Fruit fly (Drosophila melanogaster) whole organism, wandering third instar larva: Measurements from ENCODE around the gene ash2.
A peak's percentile ranks its signal among the peaks of the same experiment; 100 is the strongest.

ENCODE experiments used
- Abd-B ChIP-seq: fragments of >200 bp; optimal IDR thresholded peaks from 2 replicates; lab custom pipeline; 2017; ENCODE audit warnings: missing biosample characterization, missing genetic modification characterization
- CG9705 ChIP-seq: fragments of 200-800 bp; sonication (Bioruptor generic); optimal IDR thresholded peaks from 2 replicates; lab custom pipeline; 2018; ENCODE audit warnings: missing biosample characterization, mild to moderate bottlenecking, missing genetic modification characterization
- Dfd ChIP-seq: fragments of >200 bp; optimal IDR thresholded peaks from 2 replicates; lab custom pipeline; 2017; ENCODE audit warnings: missing biosample characterization, missing genetic modification characterization
- GATAd ChIP-seq: sonication (Bioruptor generic); optimal IDR thresholded peaks from 2 replicates; lab custom pipeline; 2016; ENCODE audit warnings: missing biosample characterization, missing genetic modification characterization
- Hnf4 ChIP-seq: fragments of 200-800 bp; sonication (Bioruptor generic); optimal IDR thresholded peaks from 2 replicates; lab custom pipeline; 2016; ENCODE audit warnings: missing biosample characterization, mild to moderate bottlenecking, missing genetic modification characterization
- Hr78 ChIP-seq: fragments of >200 bp; optimal IDR thresholded peaks from 2 replicates; lab custom pipeline; 2017; ENCODE audit warnings: missing biosample characterization, missing genetic modification characterization
- Hr83 ChIP-seq: fragments of 200-300 bp; sonication (Bioruptor generic); optimal IDR thresholded peaks from 2 replicates; lab custom pipeline; 2016; ENCODE audit warnings: missing biosample characterization, mild to moderate bottlenecking, missing genetic modification characterization, moderate library complexity; ENCODE audit not compliant: poor library complexity, severe bottlenecking
- Mio ChIP-seq: sonication (Bioruptor generic); optimal IDR thresholded peaks from 2 replicates; lab custom pipeline; 2016; ENCODE audit warnings: missing biosample characterization, missing genetic modification characterization
- N ChIP-seq: fragments of >200 bp; optimal IDR thresholded peaks from 2 replicates; lab custom pipeline; 2018; ENCODE audit warnings: missing biosample characterization, missing external identifiers, missing genetic modification characterization
- OdsH ChIP-seq: fragments of 200-800 bp; sonication (Bioruptor generic); optimal IDR thresholded peaks from 2 replicates; lab custom pipeline; 2016; ENCODE audit warnings: missing biosample characterization, mild to moderate bottlenecking, missing genetic modification characterization
- Rel ChIP-seq, 2 experiments: fragments of 200-800 bp; sonication (Bioruptor generic) in 1 of 2; optimal IDR thresholded peaks; 2 replicates in 1 of 2; 3 replicates in 1 of 2; lab custom pipeline; 2016 to 2019; ENCODE audit warnings: mild to moderate bottlenecking in 2 of 2, missing biosample characterization in 2 of 2, missing genetic modification characterization in 2 of 2, moderate library complexity in 1 of 2
- Sp1 ChIP-seq: fragments of 200-800 bp; sonication (Bioruptor generic); optimal IDR thresholded peaks from 3 replicates; lab custom pipeline; 2019; ENCODE audit warnings: missing biosample characterization, mild to moderate bottlenecking, missing genetic modification characterization, moderate library complexity
- Vsx2 ChIP-seq: fragments of 200-300, 225-300 bp; sonication (Bioruptor generic); optimal IDR thresholded peaks from 2 replicates; lab custom pipeline; 2018; ENCODE audit warnings: missing biosample characterization, missing genetic modification characterization; ENCODE audit not compliant: partially characterized antibody
- br ChIP-seq: fragments of 200-800 bp; sonication (Bioruptor generic); optimal IDR thresholded peaks from 2 replicates; lab custom pipeline; 2016; ENCODE audit warnings: missing biosample characterization, missing genetic modification characterization
- dl ChIP-seq, 2 experiments: fragments of 175-275, 200-275 bp in 1 of 2; fragments of 200-275 bp in 1 of 2; sonication (Bioruptor generic); optimal IDR thresholded peaks; lab custom pipeline; 2018; ENCODE audit warnings: mild to moderate bottlenecking in 2 of 2, missing biosample characterization in 2 of 2, missing genetic modification characterization in 2 of 2, moderate library complexity in 2 of 2; ENCODE audit not compliant: partially characterized antibody in 2 of 2, insufficient read depth in 1 of 2
- dsf ChIP-seq: sonication (Bioruptor generic); optimal IDR thresholded peaks from 2 replicates; lab custom pipeline; 2016; ENCODE audit warnings: missing biosample characterization, missing genetic modification characterization, borderline replicate concordance
- foxo ChIP-seq, 2 experiments: fragments of 200-800 bp; sonication (Bioruptor generic); optimal IDR thresholded peaks; 2 replicates in 1 of 2; 3 replicates in 1 of 2; lab custom pipeline; 2016 to 2017; ENCODE audit warnings: missing biosample characterization in 2 of 2, missing genetic modification characterization in 2 of 2
- h ChIP-seq: fragments of 200-800 bp; sonication (Bioruptor generic); optimal IDR thresholded peaks from 3 replicates; lab custom pipeline; 2016; ENCODE audit warnings: missing biosample characterization, mild to moderate bottlenecking, missing genetic modification characterization
- lola ChIP-seq: fragments of >200 bp; optimal IDR thresholded peaks from 2 replicates; lab custom pipeline; 2017; ENCODE audit warnings: missing biosample characterization, missing genetic modification characterization
- pan ChIP-seq: fragments of >200 bp; optimal IDR thresholded peaks from 2 replicates; lab custom pipeline; 2017
- sage ChIP-seq: fragments of 200-800 bp; sonication (Bioruptor generic); optimal IDR thresholded peaks from 2 replicates; lab custom pipeline; 2016; ENCODE audit warnings: missing biosample characterization, mild to moderate bottlenecking, missing genetic modification characterization
- usp ChIP-seq: fragments of >200 bp; optimal IDR thresholded peaks from 2 replicates; lab custom pipeline; 2017; ENCODE audit warnings: missing biosample characterization, missing genetic modification characterization
- woc ChIP-seq: sonication (Bioruptor generic); optimal IDR thresholded peaks from 2 replicates; lab custom pipeline; 2016; ENCODE audit warnings: missing biosample characterization, mild to moderate bottlenecking, missing genetic modification characterization

The ash2 gene

DNA sequence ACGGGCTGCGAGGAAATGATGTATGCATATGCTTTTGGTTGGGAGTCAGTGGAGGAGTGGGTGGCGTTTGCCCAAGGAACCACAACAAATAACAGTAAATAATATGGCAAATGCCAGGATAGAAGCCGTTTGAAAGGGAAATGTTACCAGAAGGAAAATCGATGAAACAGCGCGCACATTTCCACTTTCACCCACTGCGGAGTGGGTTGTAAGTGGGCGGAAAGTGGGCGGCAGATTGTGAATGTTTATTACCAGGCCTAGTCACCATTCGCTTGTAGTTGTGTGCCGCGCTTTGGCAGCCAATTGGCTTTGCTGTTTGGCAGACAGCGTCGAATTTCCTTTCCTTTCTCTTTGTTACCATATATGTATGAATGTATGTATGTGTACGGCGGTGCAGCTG lies 21.7 kb downstream of the ash2 start:
- TF ChIP-seq CG9705 (GFP tag; lab: Kevin White, UChicago) (no peak), Sp1 (no peak), dsf (GFP tag; lab: Kevin White, UChicago) (no peak), woc (GFP tag; lab: Kevin White, UChicago) (no peak), lola (GFP tag; lab: Kevin White, UChicago) (no peak), Hr83 (GFP tag; lab: Kevin White, UChicago) (no peak), N (no peak), Hr78 (GFP tag; lab: Kevin White, UChicago) (no peak), Rel (GFP tag; optimal IDR thresholded peaks at IDR 0.05; lab: Kevin White, UChicago) (no peak), Rel (tag; optimal IDR thresholded peaks at IDR 0.05; lab: Kevin White, UChicago) (no peak), Mio (GFP tag; lab: Kevin White, UChicago) (no peak), foxo (GFP tag; optimal IDR thresholded peaks at IDR 0.05; lab: Kevin White, UChicago) (no peak), Abd-B (GFP tag; lab: Kevin White, UChicago) (no peak), br (GFP tag; lab: Kevin White, UChicago) (no peak), GATAd (GFP tag; lab: Kevin White, UChicago) (no peak), Hnf4 (GFP tag; lab: Kevin White, UChicago) (no peak), sage (no peak), h (GFP tag; lab: Kevin White, UChicago) (no peak), pan (lab: Kevin White, UChicago) (no peak)

- TF ChIP-seq Dfd (GFP tag; lab: Kevin White, UChicago) = peak; percentile 82
- no peak for TF ChIP-seq OdsH (GFP tag; lab: Kevin White, UChicago)
Observed at dm6 chr3R:24692863-24693262, 42.9 kb downstream of the ash2 start.

dm6 chr3R:24699309-24699708 lies 49.4 kb downstream of the ash2 start:
- TF ChIP-seq h (GFP tag; lab: Kevin White, UChicago) = no peak
- no peak for TF ChIP-seq Vsx2 (GFP tag; lab: Kevin White, UChicago)
- TF ChIP-seq lola (GFP tag; lab: Kevin White, UChicago) = no peak
- TF ChIP-seq dl (GFP tag; optimal IDR thresholded peaks at IDR 0.05; lab: Kevin White, UChicago; ENCODE audit: insufficient read depth in 1 of 2, partially characterized antibody in 2 of 2) = no peak
- no peak for TF ChIP-seq usp
- TF ChIP-seq, all 38 proteins: peak for 0
